Worm (Caenorhabditis elegans) whole organism, mixed stage, embryonic: Measurements from ENCODE around the gene ccg-1.

Source experiments
- bed-3 ChIP-seq: fragments of 200-800 bp; sonication (Bioruptor generic); optimal IDR thresholded peaks from 3 replicates; lab custom pipeline; 2018; ENCODE audit warnings: mild to moderate bottlenecking, missing genetic modification characterization, moderate library complexity, missing compliant biosample characterization
- blmp-1 ChIP-seq: fragments of 150-350 bp; optimal IDR thresholded peaks from 2 replicates; lab custom pipeline; 2014; ENCODE audit warnings: missing biosample characterization, missing genetic modification characterization
- ceh-39 ChIP-seq: fragments of 150-350 bp; optimal IDR thresholded peaks from 2 replicates; lab custom pipeline; 2014; ENCODE audit warnings: missing biosample characterization, missing genetic modification characterization
- ceh-43 ChIP-seq: fragments of 200-800 bp; sonication (Bioruptor generic); optimal IDR thresholded peaks from 2 replicates; lab custom pipeline; 2018; ENCODE audit warnings: mild to moderate bottlenecking, missing genetic modification characterization, moderate library complexity, missing compliant biosample characterization
- ceh-83 ChIP-seq: fragments of 200-800 bp; sonication (Bioruptor generic); optimal IDR thresholded peaks from 2 replicates; lab custom pipeline; 2018; ENCODE audit warnings: mild to moderate bottlenecking, missing genetic modification characterization, missing compliant biosample characterization
- cnd-1 ChIP-seq: fragments of 200-800 bp; sonication (Bioruptor generic); optimal IDR thresholded peaks from 2 replicates; lab custom pipeline; 2018; ENCODE audit warnings: mild to moderate bottlenecking, missing genetic modification characterization, missing compliant biosample characterization
- drap-1 ChIP-seq: fragments of 200-800 bp; sonication (Bioruptor generic); optimal IDR thresholded peaks from 3 replicates; lab custom pipeline; 2018; ENCODE audit warnings: mild to moderate bottlenecking, missing genetic modification characterization, missing compliant biosample characterization
- elt-1 ChIP-seq: sonication (generic microtip); optimal IDR thresholded peaks from 2 replicates; lab custom pipeline; 2017; ENCODE audit warnings: missing genetic modification characterization, mild to moderate bottlenecking, missing compliant biosample characterization, antibody characterized with exemption, moderate library complexity, borderline replicate concordance; ENCODE audit not compliant: insufficient read depth
- flh-1 ChIP-seq: fragments of 200-800 bp; sonication (Bioruptor generic); optimal IDR thresholded peaks from 2 replicates; lab custom pipeline; 2018; ENCODE audit warnings: mild to moderate bottlenecking, missing genetic modification characterization, moderate library complexity, missing compliant biosample characterization
- lin-13 ChIP-seq: fragments of 150-350 bp; optimal IDR thresholded peaks from 2 replicates; lab custom pipeline; 2014; ENCODE audit warnings: missing biosample characterization, missing genetic modification characterization
- lin-32 ChIP-seq: fragments of 200-800 bp; sonication (Bioruptor generic); optimal IDR thresholded peaks from 2 replicates; lab custom pipeline; 2018; ENCODE audit warnings: mild to moderate bottlenecking, missing genetic modification characterization, missing compliant biosample characterization
- mab-5 ChIP-seq: fragments of 150-350 bp; optimal IDR thresholded peaks from 2 replicates; lab custom pipeline; 2014; ENCODE audit warnings: missing biosample characterization, missing genetic modification characterization
- mep-1 ChIP-seq: fragments of 150-350 bp; optimal IDR thresholded peaks from 2 replicates; lab custom pipeline; 2017; ENCODE audit warnings: missing biosample characterization, missing genetic modification reagents, missing genetic modification characterization, inconsistent platforms
- mls-2 ChIP-seq: sonication (generic microtip); optimal IDR thresholded peaks from 2 replicates; lab custom pipeline; 2016; ENCODE audit warnings: mild to moderate bottlenecking, missing genetic modification characterization, moderate library complexity, missing compliant biosample characterization
- nhr-12 ChIP-seq: fragments of 150-350 bp; optimal IDR thresholded peaks from 2 replicates; lab custom pipeline; 2014; ENCODE audit warnings: missing biosample characterization, missing genetic modification characterization
- nhr-2 ChIP-seq: fragments of 150-350 bp; optimal IDR thresholded peaks from 2 replicates; lab custom pipeline; 2014; ENCODE audit warnings: missing biosample characterization, missing genetic modification characterization
- nhr-237 ChIP-seq: fragments of 150-350 bp; optimal IDR thresholded peaks from 2 replicates; lab custom pipeline; 2014; ENCODE audit warnings: missing biosample characterization, missing genetic modification characterization
- nhr-76 ChIP-seq: sonication (generic microtip); optimal IDR thresholded peaks from 2 replicates; lab custom pipeline; 2017; ENCODE audit warnings: missing biosample characterization, missing genetic modification characterization
- snpc-4 ChIP-seq: fragments of 150-350 bp; optimal IDR thresholded peaks from 2 replicates; lab custom pipeline; 2014; ENCODE audit warnings: missing biosample characterization, missing genetic modification characterization
- unc-120 ChIP-seq: sonication (generic microtip); optimal IDR thresholded peaks from 2 replicates; lab custom pipeline; 2017; ENCODE audit warnings: missing genetic modification characterization, missing compliant biosample characterization; ENCODE audit not compliant: poor library complexity, severe bottlenecking
- unc-39 ChIP-seq: fragments of 150-350 bp; optimal IDR thresholded peaks from 2 replicates; lab custom pipeline; 2014; ENCODE audit warnings: missing biosample characterization, missing genetic modification characterization
- unc-62 ChIP-seq: fragments of 150-350 bp; optimal IDR thresholded peaks from 2 replicates; lab custom pipeline; 2014; ENCODE audit warnings: missing biosample characterization, missing genetic modification reagents, missing genetic modification characterization
- zip-8 ChIP-seq: fragments of 150-350 bp; optimal IDR thresholded peaks from 2 replicates; lab custom pipeline; 2014; ENCODE audit warnings: missing biosample characterization, missing genetic modification characterization
- ztf-11 ChIP-seq: fragments of 150-350 bp; optimal IDR thresholded peaks from 2 replicates; lab custom pipeline; 2014; ENCODE audit warnings: missing biosample characterization, missing genetic modification characterization

ccg-1 gene

DNA sequence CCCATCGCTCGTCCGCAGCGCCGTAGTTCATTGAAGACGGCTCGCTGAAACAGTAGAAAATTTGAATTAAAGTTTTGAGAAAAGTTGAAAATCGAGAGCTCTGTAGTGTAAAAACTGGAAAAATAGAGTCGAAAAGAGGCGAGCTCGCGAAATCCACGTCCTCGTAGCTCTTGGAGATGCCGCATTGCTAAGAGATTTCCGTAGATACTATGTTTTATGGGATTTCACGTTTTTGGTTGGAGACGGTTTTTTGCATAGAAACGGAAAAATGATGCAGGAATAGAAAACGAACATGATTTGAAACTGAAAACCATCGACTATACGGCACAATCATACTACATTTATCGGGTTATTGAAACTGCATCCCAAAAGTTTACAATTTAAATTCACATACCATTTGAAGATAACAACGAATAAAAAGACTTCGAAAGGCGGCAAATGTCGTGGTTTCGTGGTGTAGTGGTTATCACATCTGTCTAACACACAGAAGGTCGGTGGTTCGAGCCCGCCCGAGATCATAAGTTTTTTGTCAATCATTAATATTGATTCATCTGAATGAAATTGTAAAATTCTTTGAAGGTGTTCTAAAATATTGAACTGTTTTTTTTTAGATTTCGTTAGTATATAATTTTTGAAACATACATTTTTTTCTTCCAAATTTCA lies 40.5 kb downstream of the ccg-1 start, which contains the start of gene pkd-2:
Gene pkd-2 (minus strand): TSS at position 51 of the 663 bp plus-strand sequence.
- TF ChIP-seq nhr-237 (no peak), lin-32 (GFP tag; lab: Kevin White, UChicago) (no peak), ceh-83 (no peak), nhr-76 (tag; lab: Kevin White, UChicago) (no peak), ztf-11 (tag; lab: Kevin White, UChicago) (no peak), bed-3 (GFP tag; lab: Kevin White, UChicago) (no peak), drap-1 (GFP tag; lab: Kevin White, UChicago) (no peak), ceh-43 (GFP tag; lab: Kevin White, UChicago) (no peak), nhr-12 (tag; lab: Kevin White, UChicago) (no peak), unc-62 (GFP tag; lab: Kevin White, UChicago) (no peak), mep-1 (tag; lab: Kevin White, UChicago) (no peak), blmp-1 (tag; lab: Kevin White, UChicago) (no peak)

DNA sequence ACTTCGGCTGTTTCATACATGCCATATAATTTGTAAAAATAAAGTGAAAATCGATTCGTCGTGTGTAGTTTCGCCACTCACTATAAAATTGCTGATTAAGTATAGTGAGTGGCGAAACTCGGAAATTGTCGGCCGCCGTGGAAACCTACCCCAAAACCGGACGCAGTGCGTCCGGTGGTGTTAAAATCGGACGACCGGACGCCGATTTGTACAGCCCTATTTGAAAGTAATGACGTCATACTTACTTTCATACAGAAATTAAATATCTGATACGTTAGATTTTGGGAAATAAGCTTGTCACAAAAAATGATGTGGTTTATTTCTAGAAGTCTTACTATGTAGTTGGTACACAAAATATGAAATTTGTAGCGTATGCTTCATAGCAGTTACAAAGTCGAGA lies 41.3 kb downstream of the ccg-1 start:
- TF ChIP-seq cnd-1 (tag; lab: Kevin White, UChicago) (no peak), zip-8 (tag; lab: Kevin White, UChicago) (peak; percentile 29), lin-32 (GFP tag; lab: Kevin White, UChicago) (no peak), ceh-39 (tag; lab: Kevin White, UChicago) (no peak), ztf-11 (tag; lab: Kevin White, UChicago) (no peak)

DNA sequence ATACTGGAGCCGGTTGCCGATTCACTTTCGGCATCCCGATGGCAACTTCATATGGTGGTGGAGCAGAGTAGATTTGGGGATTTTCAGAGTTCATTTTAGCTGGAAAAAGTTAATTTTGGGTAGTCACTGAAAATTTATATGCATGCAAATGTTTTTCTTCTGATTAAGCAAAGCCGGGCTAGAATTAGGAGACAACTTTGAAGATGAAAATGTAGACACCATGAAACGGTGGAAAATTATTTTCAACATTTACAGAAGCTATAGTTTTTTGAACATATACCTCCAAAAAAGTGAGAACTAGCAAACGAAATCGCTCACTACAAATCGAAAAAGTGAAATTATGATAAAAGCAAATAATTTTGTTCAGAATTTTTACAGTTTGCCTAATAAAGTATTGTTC lies 55.4 kb downstream of the ccg-1 start, which contains the start of gene Y40H7A.11:
Gene Y40H7A.11 (minus strand): TSS at position 101 of the 400 bp plus-strand sequence.
- TF ChIP-seq ceh-39 (tag; lab: Kevin White, UChicago) (no peak), elt-1 (no peak), mls-2 (tag; lab: Kevin White, UChicago) (no peak), snpc-4 (tag; lab: Kevin White, UChicago) (no peak), unc-39 (no peak), mep-1 (tag; lab: Kevin White, UChicago) (no peak), unc-120 (tag; lab: Kevin White, UChicago) (no peak), nhr-2 (no peak), flh-1 (GFP tag; lab: Kevin White, UChicago) (no peak), mab-5 (tag; lab: Kevin White, UChicago) (no peak), lin-13 (tag; lab: Kevin White, UChicago) (no peak), nhr-12 (tag; lab: Kevin White, UChicago) (no peak)
